Fruit fly (Drosophila melanogaster) whole organism, embryonic: ENCODE measurements around the gene lawc.

Experiments
- Awh ChIP-seq: fragments of 200-800 bp; sonication (Bioruptor generic); IDR thresholded peaks from 2 replicates; pipeline ENCODE4, ENCODE4 v1.3.6; 2022; ENCODE audit warnings: missing biosample characterization, missing genetic modification characterization
- Bdp1 ChIP-seq: fragments of 200-800 bp; sonication (Bioruptor generic); optimal IDR thresholded peaks from 3 replicates; lab custom pipeline; 2016; ENCODE audit warnings: missing biosample characterization, missing genetic modification characterization
- CG10462 ChIP-seq: fragments of 200-800 bp; sonication (Bioruptor generic); optimal IDR thresholded peaks from 2 replicates; lab custom pipeline; 2016; ENCODE audit warnings: missing biosample characterization, missing genetic modification characterization
- CG10565 ChIP-seq: fragments of 200-800 bp; sonication (Bioruptor generic); optimal IDR thresholded peaks from 3 replicates; lab custom pipeline; 2016; ENCODE audit warnings: missing biosample characterization, mild to moderate bottlenecking, missing genetic modification characterization
- CG11723 ChIP-seq: fragments of 200-800 bp; sonication (Bioruptor generic); optimal IDR thresholded peaks from 2 replicates; lab custom pipeline; 2017; ENCODE audit warnings: missing biosample characterization, mild to moderate bottlenecking, missing genetic modification characterization
- CG13287 ChIP-seq: fragments of 200-800 bp; sonication (Bioruptor generic); IDR thresholded peaks from 2 replicates; pipeline ENCODE4 v1.3.6; 2022; ENCODE audit warnings: missing biosample characterization, missing genetic modification characterization; ENCODE audit not compliant: partially characterized antibody
- CG15269 ChIP-seq: fragments of 200-800 bp; sonication (Bioruptor generic); optimal IDR thresholded peaks from 2 replicates; lab custom pipeline; 2018; ENCODE audit warnings: missing biosample characterization, mild to moderate bottlenecking, missing genetic modification characterization, moderate library complexity
- CG16863 ChIP-seq: fragments of 200-800 bp; sonication (Bioruptor generic); optimal IDR thresholded peaks from 3 replicates; lab custom pipeline; 2016; ENCODE audit warnings: missing biosample characterization, missing genetic modification characterization
- CG17829 ChIP-seq: fragments of 200-800 bp; optimal IDR thresholded peaks from 2 replicates; lab custom pipeline; 2019; ENCODE audit warnings: missing biosample characterization, mild to moderate bottlenecking, missing genetic modification characterization, moderate library complexity
- CG1832 ChIP-seq: fragments of 200-800 bp; sonication (Bioruptor generic); optimal IDR thresholded peaks from 2 replicates; lab custom pipeline; 2017; ENCODE audit warnings: missing biosample characterization, mild to moderate bottlenecking, missing genetic modification characterization, inconsistent platforms
- CG18476 ChIP-seq: fragments of 200-800 bp; sonication (Bioruptor generic); optimal IDR thresholded peaks from 2 replicates; lab custom pipeline; 2016; ENCODE audit warnings: missing biosample characterization, mild to moderate bottlenecking, missing genetic modification characterization
- CG30403 ChIP-seq: fragments of 200-800 bp; sonication (Bioruptor generic); optimal IDR thresholded peaks from 3 replicates; lab custom pipeline; 2016; ENCODE audit warnings: missing biosample characterization, missing genetic modification characterization
- CG30431 ChIP-seq: fragments of 200-800 bp; sonication (Bioruptor generic); optimal IDR thresholded peaks from 2 replicates; lab custom pipeline; 2017; ENCODE audit warnings: missing biosample characterization, missing genetic modification characterization
- CG3407 ChIP-seq: fragments of 200-800 bp; sonication (Bioruptor generic); optimal IDR thresholded peaks from 2 replicates; lab custom pipeline; 2018; ENCODE audit warnings: missing biosample characterization, mild to moderate bottlenecking, missing genetic modification characterization
- CG4282 ChIP-seq: fragments of 200-800 bp; sonication (Bioruptor generic); optimal IDR thresholded peaks from 2 replicates; lab custom pipeline; 2016; ENCODE audit warnings: missing biosample characterization, missing genetic modification characterization
- CG7271 ChIP-seq: fragments of 200-800 bp; sonication (Bioruptor generic); optimal IDR thresholded peaks from 2 replicates; lab custom pipeline; 2018; ENCODE audit warnings: missing biosample characterization, mild to moderate bottlenecking, missing genetic modification characterization, moderate library complexity
- CG7839 ChIP-seq: fragments of 200-800 bp; sonication (Bioruptor generic); optimal IDR thresholded peaks from 3 replicates; lab custom pipeline; 2018; ENCODE audit warnings: missing biosample characterization, mild to moderate bottlenecking, missing genetic modification characterization, moderate library complexity
- CG8290 ChIP-seq, 3 experiments: fragments of 200-800 bp; sonication (Bioruptor generic); optimal IDR thresholded peaks; 2 replicates each; lab custom pipeline; 2016 to 2019; ENCODE audit warnings: missing biosample characterization in 3 of 3, missing genetic modification characterization in 3 of 3, mild to moderate bottlenecking in 2 of 3, moderate library complexity in 1 of 3
- CG8478 ChIP-seq: fragments of >200 bp; optimal IDR thresholded peaks from 2 replicates; lab custom pipeline; 2018
- CHES-1-like ChIP-seq: fragments of 200-800 bp; sonication (Bioruptor generic); optimal IDR thresholded peaks from 2 replicates; lab custom pipeline; 2016; ENCODE audit warnings: missing biosample characterization, missing genetic modification characterization
- Deaf1 ChIP-seq: fragments of 200-800 bp; optimal IDR thresholded peaks from 3 replicates; lab custom pipeline; 2019; ENCODE audit warnings: missing biosample characterization, mild to moderate bottlenecking, missing genetic modification characterization, moderate library complexity
- Doc3 ChIP-seq: fragments of 200-800 bp; sonication (Bioruptor generic); IDR thresholded peaks from 3 replicates; pipeline ENCODE4 v1.3.6; 2022; ENCODE audit warnings: missing biosample characterization, missing genetic modification characterization; ENCODE audit not compliant: partially characterized antibody
- E2f1 ChIP-seq: fragments of 200-800 bp; sonication (Bioruptor generic); IDR thresholded peaks from 2 replicates; pipeline ENCODE4 v1.3.6; 2022; ENCODE audit warnings: missing biosample characterization, missing genetic modification characterization
- Gsc ChIP-seq: fragments of 200-800 bp; sonication (Bioruptor generic); IDR thresholded peaks from 2 replicates; pipeline ENCODE4 v1.3.6; 2022; ENCODE audit warnings: missing biosample characterization, missing genetic modification characterization
- H15 ChIP-seq: fragments of 200-800 bp; sonication (Bioruptor generic); IDR thresholded peaks from 3 replicates; pipeline ENCODE4 v1.3.6; 2022; ENCODE audit warnings: missing biosample characterization, missing genetic modification characterization
- HLH3B ChIP-seq: fragments of 200-800 bp; sonication (Bioruptor generic); IDR thresholded peaks from 2 replicates; pipeline ENCODE4 v1.3.6; 2022; ENCODE audit warnings: missing biosample characterization, missing genetic modification characterization
- Kr ChIP-seq: fragments of 200-800 bp; sonication (Bioruptor generic); optimal IDR thresholded peaks from 2 replicates; lab custom pipeline; 2017; ENCODE audit warnings: missing biosample characterization, mild to moderate bottlenecking, missing genetic modification characterization
- Optix ChIP-seq: fragments of 200-800 bp; sonication (Bioruptor generic); IDR thresholded peaks from 3 replicates; pipeline ENCODE4 v1.3.6; 2022; ENCODE audit warnings: missing biosample characterization, missing genetic modification characterization
- abd-A ChIP-seq: fragments of 200-800 bp; sonication (Bioruptor generic); optimal IDR thresholded peaks from 3 replicates; lab custom pipeline; 2019; ENCODE audit warnings: missing biosample characterization, mild to moderate bottlenecking, missing genetic modification characterization, moderate library complexity
- br ChIP-seq: fragments of >200 bp; optimal IDR thresholded peaks from 2 replicates; lab custom pipeline; 2017
- cas ChIP-seq: fragments of 200-800 bp; sonication (Bioruptor generic); IDR thresholded peaks from 2 replicates; pipeline ENCODE4 v1.3.6; 2022; ENCODE audit warnings: missing biosample characterization, missing genetic modification characterization
- cwo ChIP-seq: fragments of 200-800 bp; sonication (Bioruptor generic); optimal IDR thresholded peaks from 3 replicates; lab custom pipeline; 2017; ENCODE audit warnings: missing biosample characterization, missing genetic modification characterization, mild to moderate bottlenecking, moderate library complexity, missing genetic modification reagents
- disco-r ChIP-seq: fragments of 200-800 bp; sonication (Bioruptor generic); optimal IDR thresholded peaks from 2 replicates; lab custom pipeline; 2016; ENCODE audit warnings: missing biosample characterization, missing genetic modification characterization
- dm ChIP-seq: fragments of 200-800 bp; sonication (Bioruptor generic); optimal IDR thresholded peaks from 3 replicates; lab custom pipeline; 2016; ENCODE audit warnings: missing biosample characterization, missing genetic modification characterization
- esg ChIP-seq: fragments of 200-800 bp; sonication (Bioruptor generic); conservative IDR thresholded peaks from 2 replicates; pipeline ENCODE4 v1.3.6; 2022; ENCODE audit warnings: missing biosample characterization, missing genetic modification characterization
- ewg ChIP-seq: fragments of 200-800 bp; sonication (Bioruptor generic); optimal IDR thresholded peaks from 3 replicates; lab custom pipeline; 2017; ENCODE audit warnings: mild to moderate bottlenecking, missing biosample characterization, missing genetic modification reagents, missing genetic modification characterization
- eyg ChIP-seq: fragments of 200-800 bp; sonication (Bioruptor generic); optimal IDR thresholded peaks from 3 replicates; lab custom pipeline; 2016; ENCODE audit warnings: missing biosample characterization, missing genetic modification characterization
- fd102C ChIP-seq: fragments of 200-800 bp; sonication (Bioruptor generic); optimal IDR thresholded peaks from 2 replicates; lab custom pipeline; 2018; ENCODE audit warnings: missing biosample characterization, mild to moderate bottlenecking, missing genetic modification characterization, moderate library complexity
- fd3F ChIP-seq: fragments of 200-800 bp; sonication (Bioruptor generic); optimal IDR thresholded peaks from 2 replicates; lab custom pipeline; 2018; ENCODE audit warnings: missing biosample characterization, mild to moderate bottlenecking, missing genetic modification characterization, moderate library complexity
- her ChIP-seq: fragments of 200-800 bp; sonication (Bioruptor generic); optimal IDR thresholded peaks from 2 replicates; lab custom pipeline; 2016; ENCODE audit warnings: missing biosample characterization, missing genetic modification characterization
- hth ChIP-seq: fragments of >200 bp; optimal IDR thresholded peaks from 2 replicates; lab custom pipeline; 2017; ENCODE audit warnings: inconsistent platforms
- kah ChIP-seq: fragments of 200-800 bp; sonication (Bioruptor generic); optimal IDR thresholded peaks from 2 replicates; lab custom pipeline; 2018; ENCODE audit warnings: missing biosample characterization, mild to moderate bottlenecking, missing genetic modification characterization
- ranshi ChIP-seq: fragments of 200-800 bp; sonication (Bioruptor generic); IDR thresholded peaks from 2 replicates; pipeline ENCODE4 v1.3.6; 2022; ENCODE audit warnings: missing biosample characterization, missing genetic modification characterization
- salm ChIP-seq: fragments of 200-800 bp; sonication (Bioruptor generic); optimal IDR thresholded peaks from 2 replicates; lab custom pipeline; 2018; ENCODE audit warnings: missing biosample characterization, mild to moderate bottlenecking, missing genetic modification characterization
- sc ChIP-seq, 3 experiments: fragments of >200 bp in 2 of 3; fragments of 200-800 bp in 1 of 3; sonication (Bioruptor generic) in 1 of 3; optimal IDR thresholded peaks; 2 replicates in 2 of 3; 3 replicates in 1 of 3; lab custom pipeline; 2017; ENCODE audit warnings: mild to moderate bottlenecking in 1 of 3, missing biosample characterization in 1 of 3, missing genetic modification characterization in 1 of 3, missing genetic modification reagents in 1 of 3
- sens-2 ChIP-seq: fragments of 200-800 bp; sonication (Bioruptor generic); IDR thresholded peaks from 2 replicates; pipeline ENCODE4 v1.3.6; 2022; ENCODE audit warnings: missing biosample characterization, missing genetic modification characterization
- slou ChIP-seq: fragments of 200-800 bp; sonication (Bioruptor generic); optimal IDR thresholded peaks from 3 replicates; lab custom pipeline; 2016; ENCODE audit warnings: missing biosample characterization, missing genetic modification characterization
- so ChIP-seq: fragments of 200-800 bp; sonication (Bioruptor generic); IDR thresholded peaks from 3 replicates; pipeline ENCODE4 v1.3.6; 2022; ENCODE audit warnings: missing biosample characterization, missing genetic modification characterization
- tna ChIP-seq: fragments of 200-800 bp; sonication (Bioruptor generic); IDR thresholded peaks from 2 replicates; pipeline ENCODE4 v1.3.6; 2022; ENCODE audit warnings: missing biosample characterization, missing genetic modification characterization; ENCODE audit not compliant: partially characterized antibody
- zen ChIP-seq: fragments of 200-800 bp; sonication (Bioruptor generic); optimal IDR thresholded peaks from 3 replicates; lab custom pipeline; 2018; ENCODE audit warnings: missing biosample characterization, mild to moderate bottlenecking, missing genetic modification characterization, moderate library complexity

The lawc gene

DNA sequence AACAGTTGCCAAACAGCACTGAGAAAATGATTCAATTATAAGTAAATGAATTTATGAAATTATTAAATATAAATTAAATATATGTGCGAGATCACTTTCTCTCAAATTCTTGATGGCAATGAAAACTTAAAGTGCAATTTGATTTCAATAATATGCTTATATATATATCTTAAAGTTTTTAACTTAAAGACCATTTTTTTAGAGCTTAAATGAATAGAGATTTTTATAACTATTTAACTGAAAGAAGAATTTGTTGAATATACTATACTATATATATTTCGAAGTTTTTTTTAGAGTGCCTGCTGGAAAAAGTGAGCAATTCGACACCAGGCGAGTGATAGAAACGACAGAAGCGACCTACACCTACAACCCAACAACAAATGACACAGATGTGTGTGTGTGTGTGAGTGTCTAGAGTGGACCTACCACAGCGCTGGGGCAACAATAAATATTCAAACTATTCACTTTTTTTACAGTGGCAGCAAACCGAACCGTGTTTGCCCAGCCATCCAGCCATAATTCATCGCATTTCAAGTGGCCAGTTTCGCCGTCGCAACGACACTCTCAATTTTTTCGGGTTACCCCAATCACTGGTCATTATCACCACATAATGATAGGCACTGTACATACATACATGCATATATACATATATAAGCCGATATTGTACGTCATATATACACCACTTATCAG lies 33.6 kb upstream of the lawc start (continued):
- no peak for TF ChIP-seq fd102C
- no peak for TF ChIP-seq ewg
- no peak for TF ChIP-seq slou
- TF ChIP-seq cwo (GFP tag; lab: Kevin White, UChicago) = peak; percentile 11
- no peak for TF ChIP-seq cas (GFP tag; lab: Robert Waterston, UW)
- 0 out of 3 replicates have a peak, but pooled peaks have one; percentile 37 for TF ChIP-seq so (GFP tag; lab: Robert Waterston, UW)
- TF ChIP-seq hth (lab: Kevin White, UChicago) = no peak
- TF ChIP-seq CG17829 (tag; lab: Kevin White, UChicago) = peak; percentile 88
- no peak for TF ChIP-seq sens-2 (GFP tag; lab: Robert Waterston, UW)
- peak; percentile 2 for TF ChIP-seq fd3F
- no peak for TF ChIP-seq H15 (GFP tag; lab: Robert Waterston, UW)
- TF ChIP-seq CG30431 (GFP tag; lab: Kevin White, UChicago) = no peak
- TF ChIP-seq CG10565 (GFP tag; lab: Kevin White, UChicago) = no peak
- TF ChIP-seq CG16863 (GFP tag; lab: Kevin White, UChicago) = no peak
- TF ChIP-seq CG30403 = peak; percentile 36
- TF ChIP-seq Awh (GFP tag; lab: Robert Waterston, UW) = peak; percentile 31; the same call in 1 of the 2 replicates
- no peak for TF ChIP-seq Doc3 (GFP tag; lab: Robert Waterston, UW)
- TF ChIP-seq Bdp1 = no peak
- TF ChIP-seq CG18476 = no peak
- TF ChIP-seq tna (GFP tag; lab: Robert Waterston, UW) = no peak
- TF ChIP-seq kah (GFP tag; lab: Kevin White, UChicago) = no peak
- no peak for TF ChIP-seq CG8478
- TF ChIP-seq E2f1 (GFP tag; lab: Robert Waterston, UW) = no peak
- no peak for TF ChIP-seq salm (tag; lab: Kevin White, UChicago)
- TF ChIP-seq CG11723 = no peak
- peak; percentile 73 for TF ChIP-seq zen (tag; lab: Kevin White, UChicago)
- TF ChIP-seq br (lab: Kevin White, UChicago) = no peak
- no peak for TF ChIP-seq CHES-1-like (GFP tag; lab: Kevin White, UChicago)
- no peak for TF ChIP-seq her (GFP tag; lab: Kevin White, UChicago)
- no peak for TF ChIP-seq CG8290 (GFP tag; optimal IDR thresholded peaks at IDR 0.05; lab: Kevin White, UChicago)
- TF ChIP-seq CG8290 (tag; optimal IDR thresholded peaks at IDR 0.05; lab: Kevin White, UChicago) = peak in 1 of 2 experiments; percentile 76
- TF ChIP-seq ranshi (GFP tag; lab: Robert Waterston, UW) = no peak
- TF ChIP-seq Optix = no peak
- peak; percentile 23 for TF ChIP-seq CG7271 (tag; lab: Kevin White, UChicago)
- no peak for TF ChIP-seq Kr (GFP tag; lab: Kevin White, UChicago)
- no peak for TF ChIP-seq sc (optimal IDR thresholded peaks at IDR 0.05; lab: Kevin White, UChicago)
- TF ChIP-seq sc (GFP tag; optimal IDR thresholded peaks at IDR 0.05; lab: Kevin White, UChicago) = peak; percentile 17
- TF ChIP-seq eyg (GFP tag; lab: Kevin White, UChicago) = no peak
- TF ChIP-seq CG4282 = no peak
- no peak for TF ChIP-seq abd-A (tag; lab: Kevin White, UChicago)
- peak; percentile 57 for TF ChIP-seq CG15269 (tag; lab: Kevin White, UChicago)
- no peak for TF ChIP-seq Gsc
- TF ChIP-seq CG3407 (GFP tag; lab: Kevin White, UChicago) = no peak
- TF ChIP-seq HLH3B (GFP tag; lab: Robert Waterston, UW) = peak; percentile 46; the same call in 1 of the 2 replicates
- TF ChIP-seq dm (GFP tag; lab: Kevin White, UChicago) = no peak
- TF ChIP-seq Deaf1 (tag; lab: Kevin White, UChicago) = peak; percentile 26
- TF ChIP-seq CG10462 = no peak
- no peak for TF ChIP-seq disco-r (GFP tag; lab: Kevin White, UChicago)
- no peak for TF ChIP-seq CG13287 (GFP tag; lab: Robert Waterston, UW)
- no peak for TF ChIP-seq CG1832 (GFP tag; lab: Kevin White, UChicago)
- 0 out of 2 replicates have a peak, but pooled peaks have one; percentile 17 for TF ChIP-seq esg (GFP tag; lab: Robert Waterston, UW)
- peak; percentile 73 for TF ChIP-seq CG7839 (tag; lab: Kevin White, UChicago)
